Fruit fly (Drosophila melanogaster): ENCODE data around the gene Pp2B-14D.

Pp2B-14D gene

DNA sequence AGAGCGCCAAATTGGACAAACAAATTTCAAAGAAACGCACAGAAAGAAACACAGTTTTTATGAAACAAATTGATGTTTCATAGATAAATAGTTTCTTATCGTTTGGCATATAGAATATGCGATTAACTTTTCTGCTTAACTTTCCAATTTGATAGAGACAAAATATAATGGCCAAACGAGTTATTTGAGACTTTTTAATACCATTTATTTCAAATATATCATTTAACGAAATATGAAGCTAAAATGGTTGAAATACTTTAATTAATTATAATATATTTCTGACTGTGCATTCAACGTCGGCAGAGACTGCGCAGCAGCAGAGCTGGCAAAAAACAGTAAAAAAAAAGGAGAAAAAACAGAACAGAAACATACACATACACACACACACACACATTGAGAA is 25.8 kb upstream of the Pp2B-14D start (continued):
- TF ChIP-seq Fer1 (GFP tag; optimal IDR thresholded peaks at IDR 0.05), result peak; percentile 51
- TF ChIP-seq dmrt99B (tag; optimal IDR thresholded peaks at IDR 0.05), result peak; percentile 45
- TF ChIP-seq disco-r (GFP tag; optimal IDR thresholded peaks at IDR 0.05), result no peak
- no peak for TF ChIP-seq ERR (GFP tag; optimal IDR thresholded peaks at IDR 0.05)
- TF ChIP-seq crp (GFP tag; optimal IDR thresholded peaks at IDR 0.05), result no peak
- TF ChIP-seq her (GFP tag; optimal IDR thresholded peaks at IDR 0.05), result no peak
- peak; percentile 55; the same call in 1 of the 2 replicates for TF ChIP-seq CG32532 (GFP tag; IDR thresholded peaks at IDR 0.05)
- no peak for TF ChIP-seq CTCF (GFP tag; optimal IDR thresholded peaks at IDR 0.05)
- TF ChIP-seq CG1647 (GFP tag; optimal IDR thresholded peaks at IDR 0.05), result no peak
- TF ChIP-seq CG10267 (tag; optimal IDR thresholded peaks at IDR 0.05), result peak; percentile 1
- peak; percentile 0 for TF ChIP-seq CG12155 (GFP tag; optimal IDR thresholded peaks at IDR 0.05)
- no peak for TF ChIP-seq nau (GFP tag; optimal IDR thresholded peaks at IDR 0.05)
- 0 out of 2 replicates have a peak, but pooled peaks have one; percentile 13 for TF ChIP-seq vvl (GFP tag; IDR thresholded peaks at IDR 0.05)
- no peak for TF ChIP-seq hkb (optimal IDR thresholded peaks at IDR 0.05)
- peak; percentile 45 for TF ChIP-seq hkb (GFP tag; IDR thresholded peaks at IDR 0.05)
- no peak for TF ChIP-seq CG4617 (GFP tag; optimal IDR thresholded peaks at IDR 0.05; ENCODE audit: borderline replicate concordance)
- TF ChIP-seq grau (tag; optimal IDR thresholded peaks at IDR 0.05), result peak; percentile 39
- TF ChIP-seq pan (optimal IDR thresholded peaks at IDR 0.05), result no peak
- TF ChIP-seq pan (GFP tag; optimal IDR thresholded peaks at IDR 0.05 in 1 of 2, IDR thresholded peaks at IDR 0.05 in 1 of 2), result no peak
- TF ChIP-seq CG17359 (tag; optimal IDR thresholded peaks at IDR 0.05), result peak; percentile 20
- no peak for TF ChIP-seq otp (GFP tag; IDR thresholded peaks at IDR 0.05)
- 0 out of 2 replicates have a peak, but pooled peaks have one; percentile 5 for TF ChIP-seq Rfx (GFP tag; IDR thresholded peaks at IDR 0.05)
- TF ChIP-seq lilli (GFP tag; optimal IDR thresholded peaks at IDR 0.05), result peak; percentile 12
- no peak for TF ChIP-seq cas (GFP tag; IDR thresholded peaks at IDR 0.05)
- peak; percentile 50 for TF ChIP-seq sqz (GFP tag; optimal IDR thresholded peaks at IDR 0.05)
- TF ChIP-seq zf30C (GFP tag; optimal IDR thresholded peaks at IDR 0.05), result peak; percentile 25
- peak; percentile 11 for TF ChIP-seq scrt (GFP tag; optimal IDR thresholded peaks at IDR 0.05)
- TF ChIP-seq CG12104 (GFP tag; optimal IDR thresholded peaks at IDR 0.05), result no peak
- TF ChIP-seq row (GFP tag; IDR thresholded peaks at IDR 0.05), result peak; percentile 60
- peak; percentile 11 for TF ChIP-seq CG13894 (tag; optimal IDR thresholded peaks at IDR 0.05)
- no peak for TF ChIP-seq C15 (GFP tag; IDR thresholded peaks at IDR 0.05)
- peak; percentile 28 for TF ChIP-seq Xbp1 (GFP tag; optimal IDR thresholded peaks at IDR 0.05)
- TF ChIP-seq CG15073 (GFP tag; optimal IDR thresholded peaks at IDR 0.05), result no peak
- peak; percentile 19 for TF ChIP-seq cwo (GFP tag; optimal IDR thresholded peaks at IDR 0.05)
- peak; percentile 63 for TF ChIP-seq CG18599 (GFP tag; optimal IDR thresholded peaks at IDR 0.05)
- no peak for TF ChIP-seq CG11695 (GFP tag; IDR thresholded peaks at IDR 0.05)
- TF ChIP-seq CG6854 (GFP tag; optimal IDR thresholded peaks at IDR 0.05), result peak; percentile 5
- no peak for TF ChIP-seq gfzf (GFP tag; optimal IDR thresholded peaks at IDR 0.05)
- no peak for TF ChIP-seq CG12744 (GFP tag; optimal IDR thresholded peaks at IDR 0.05)
- TF ChIP-seq B-H2 (GFP tag; optimal IDR thresholded peaks at IDR 0.05), result no peak
- peak; percentile 58 for TF ChIP-seq CG2678 (tag; optimal IDR thresholded peaks at IDR 0.05)
- TF ChIP-seq CG9876 (GFP tag; optimal IDR thresholded peaks at IDR 0.05), result no peak
- TF ChIP-seq CG10321 (GFP tag; IDR thresholded peaks at IDR 0.05), result no peak
- TF ChIP-seq sens (GFP tag), result peak; percentile 61
- peak; percentile 49 for TF ChIP-seq CG7839 (tag; optimal IDR thresholded peaks at IDR 0.05)
- TF ChIP-seq CG10209 (GFP tag; optimal IDR thresholded peaks at IDR 0.05), result no peak
- no peak for TF ChIP-seq CG3838 (GFP tag; optimal IDR thresholded peaks at IDR 0.05)
- TF ChIP-seq CG12071 (GFP tag; optimal IDR thresholded peaks at IDR 0.05), result no peak
- no peak for TF ChIP-seq CG15514 (GFP tag; optimal IDR thresholded peaks at IDR 0.05)
- TF ChIP-seq knrl (GFP tag; IDR thresholded peaks at IDR 0.05; ENCODE audit: partially characterized antibody), result no peak
- no peak for TF ChIP-seq CG10147 (GFP tag; optimal IDR thresholded peaks at IDR 0.05)
- TF ChIP-seq nom (GFP tag; optimal IDR thresholded peaks at IDR 0.05), result no peak

All from whole organism, embryonic.